Fruit fly (Drosophila melanogaster) S2 (cell line): ENCODE measurements around the gene crp.
A peak's percentile ranks its signal among the peaks of the same experiment; 100 is the strongest.

Experiments used
- CG8478 ChIP-seq: fragments of >200 bp; optimal IDR thresholded peaks from 2 replicates; lab custom pipeline; 2018
- CTCF ChIP-seq, 2 experiments: fragments of >200 bp; optimal IDR thresholded peaks; 2 replicates each; lab custom pipeline; 2018

DNA sequence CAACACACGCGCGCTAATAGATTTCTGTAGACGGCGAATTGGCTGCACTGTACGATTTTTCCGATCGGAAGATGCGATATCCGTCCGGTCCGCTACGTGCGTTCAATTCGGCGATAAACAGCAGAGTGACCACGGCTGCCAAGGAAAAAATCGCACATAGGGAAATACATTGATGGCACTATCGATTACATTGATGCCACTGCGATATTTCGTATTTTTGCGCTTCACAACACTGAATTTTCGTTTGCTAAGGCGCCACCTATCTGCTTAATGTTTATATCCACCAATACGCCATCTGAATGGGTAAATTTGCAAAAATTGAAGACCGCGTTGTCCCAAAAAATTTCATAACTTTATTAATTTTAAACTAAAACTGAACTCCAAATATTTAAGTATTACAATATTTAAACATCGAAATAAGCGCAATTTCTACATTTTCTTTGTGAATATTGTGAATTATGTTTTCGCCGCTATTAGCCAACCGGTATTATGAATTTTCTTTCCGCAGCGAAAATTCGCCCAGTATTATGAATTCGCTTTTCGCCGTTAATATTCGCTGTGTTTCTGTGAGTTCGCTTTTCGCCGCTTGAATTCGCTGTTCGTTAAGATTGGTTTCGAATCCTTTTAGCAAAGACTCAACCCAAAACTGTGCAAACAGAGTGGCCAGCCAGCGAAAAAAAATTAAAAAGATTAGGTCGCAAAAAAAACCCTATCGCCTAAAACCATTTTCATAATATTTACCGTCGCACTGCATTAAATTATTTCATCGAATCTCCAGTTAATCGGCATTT, at the start of gene crp, which contains the start of gene pkaap:
- TF ChIP-seq CG8478 (lab: Kevin White, UChicago) (no peak), CTCF (optimal IDR thresholded peaks at IDR 0.05; lab: Kevin White, UChicago) (peak; percentile 98)
